Fruit fly (Drosophila melanogaster): Measurements from ENCODE around the gene CG14042.

The CG14042 gene

DNA sequence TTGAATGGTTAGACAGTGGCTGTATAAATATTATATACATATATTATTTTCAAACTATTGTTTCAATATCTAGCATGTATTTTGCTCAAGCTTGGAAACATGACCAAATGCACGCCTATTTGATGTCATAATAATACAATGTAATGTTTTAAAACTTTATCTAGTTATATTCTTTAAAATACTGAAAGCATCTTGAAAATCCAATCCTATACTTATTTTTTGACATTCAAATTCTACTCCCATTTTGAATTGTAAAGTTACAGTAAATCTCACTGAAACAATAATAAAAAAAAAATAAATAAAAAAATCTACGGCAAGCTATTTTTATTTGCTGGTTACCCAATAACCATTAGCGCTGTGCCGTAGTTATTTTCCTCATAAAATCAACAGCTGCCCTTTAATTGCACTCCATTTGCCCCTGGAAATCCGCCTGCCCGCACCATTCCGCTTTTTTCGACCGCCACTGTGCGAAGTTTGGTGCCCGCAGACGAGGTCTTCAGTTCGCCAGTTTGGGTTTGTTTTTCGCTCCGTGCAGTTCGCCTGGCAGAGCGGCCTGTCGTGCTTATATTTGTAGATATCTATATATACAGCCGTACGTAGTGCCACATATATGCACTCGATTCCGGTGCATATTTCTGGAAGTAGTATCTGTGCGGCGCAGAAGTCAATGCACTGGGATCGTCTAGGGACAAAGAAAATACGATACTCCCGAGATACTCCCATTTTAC is 7.5 kb downstream of the CG14042 start (continued):
- TF ChIP-seq unpg (GFP tag; optimal IDR thresholded peaks at IDR 0.05) (peak; percentile 52), CG8944 (GFP tag; optimal IDR thresholded peaks at IDR 0.05) (peak; percentile 53), CG17802 (tag; optimal IDR thresholded peaks at IDR 0.05) (no peak), bbx (GFP tag; IDR thresholded peaks at IDR 0.05; ENCODE audit: partially characterized antibody) (peak; percentile 46), CG6813 (GFP tag; optimal IDR thresholded peaks at IDR 0.05) (peak; percentile 51), gce (GFP tag; IDR thresholded peaks at IDR 0.05) (peak; percentile 77; the same call in 2 of the 3 replicates), CG12299 (tag; optimal IDR thresholded peaks at IDR 0.05) (no peak), cato (GFP tag; optimal IDR thresholded peaks at IDR 0.05; ENCODE audit: borderline replicate concordance) (no peak), ind (GFP tag; optimal IDR thresholded peaks at IDR 0.05) (peak; percentile 54), kah (GFP tag; optimal IDR thresholded peaks at IDR 0.05) (peak; percentile 29), chif (GFP tag; optimal IDR thresholded peaks at IDR 0.05) (peak in 1 of 2 experiments; percentile 51), vnd (GFP tag; IDR thresholded peaks at IDR 0.05; ENCODE audit: partially characterized antibody) (no peak), sens-2 (GFP tag; IDR thresholded peaks at IDR 0.05) (peak; percentile 56), CG8388 (GFP tag; optimal IDR thresholded peaks at IDR 0.05) (peak; percentile 30), CG12769 (tag; optimal IDR thresholded peaks at IDR 0.05) (peak; percentile 6), NfI (GFP tag; optimal IDR thresholded peaks at IDR 0.05) (peak; percentile 19), tgo (GFP tag; IDR thresholded peaks at IDR 0.05) (peak; percentile 44; the same call in 1 of the 3 replicates), gem (tag; optimal IDR thresholded peaks at IDR 0.05) (peak; percentile 66), MESR4 (GFP tag; optimal IDR thresholded peaks at IDR 0.05) (peak; percentile 7), CG4820 (GFP tag; optimal IDR thresholded peaks at IDR 0.05) (peak; percentile 10), Mes4 (GFP tag; optimal IDR thresholded peaks at IDR 0.05) (no peak), kay (GFP tag; optimal IDR thresholded peaks at IDR 0.05) (no peak), org-1 (GFP tag; optimal IDR thresholded peaks at IDR 0.05) (peak; percentile 29), CG8359 (GFP tag; optimal IDR thresholded peaks at IDR 0.05; ENCODE audit: borderline replicate concordance) (peak; percentile 52), ase (GFP tag; IDR thresholded peaks at IDR 0.05) (peak; percentile 54; the same call in 2 of the 3 replicates), dpn (GFP tag; optimal IDR thresholded peaks at IDR 0.05) (peak; percentile 45 to 46), ATbp (GFP tag; optimal IDR thresholded peaks at IDR 0.05) (peak; percentile 56), Hr51 (GFP tag; optimal IDR thresholded peaks at IDR 0.05) (peak; percentile 7 to 73), CG4730 (GFP tag; IDR thresholded peaks at IDR 0.05) (0 out of 2 replicates have a peak, but pooled peaks have one; percentile 14), CG15073 (GFP tag; optimal IDR thresholded peaks at IDR 0.05) (peak; percentile 97), bsh (GFP tag; optimal IDR thresholded peaks at IDR 0.05) (peak; percentile 34), tin (GFP tag; optimal IDR thresholded peaks at IDR 0.05) (peak; percentile 56), ara (GFP tag; IDR thresholded peaks at IDR 0.05) (peak; percentile 53; the same call in 1 of the 2 replicates), CG3407 (GFP tag; optimal IDR thresholded peaks at IDR 0.05) (peak; percentile 21), Fer1 (GFP tag; optimal IDR thresholded peaks at IDR 0.05) (peak; percentile 26), hth (optimal IDR thresholded peaks at IDR 0.05) (no peak), CG7839 (tag; optimal IDR thresholded peaks at IDR 0.05) (peak; percentile 61), repo (GFP tag; optimal IDR thresholded peaks at IDR 0.05) (peak; percentile 48), TFAM (GFP tag; optimal IDR thresholded peaks at IDR 0.05) (no peak), CG15479 (GFP tag; optimal IDR thresholded peaks at IDR 0.05) (no peak), CG6272 (GFP tag; IDR thresholded peaks at IDR 0.05) (peak; percentile 69), prd (optimal IDR thresholded peaks at IDR 0.05) (no peak), prd (GFP tag; IDR thresholded peaks at IDR 0.05) (peak; percentile 61; the same call in 1 of the 3 replicates), Atf3 (GFP tag; optimal IDR thresholded peaks at IDR 0.05) (peak; percentile 5), pnt (GFP tag; optimal IDR thresholded peaks at IDR 0.05) (peak; percentile 22), CG4328 (GFP tag; optimal IDR thresholded peaks at IDR 0.05) (peak; percentile 31), CG14667 (GFP tag; IDR thresholded peaks at IDR 0.05) (peak; percentile 31; the same call in 1 of the 2 replicates), CG4360 (GFP tag; IDR thresholded peaks at IDR 0.05) (no peak), Hsf (GFP tag; optimal IDR thresholded peaks at IDR 0.05) (peak; percentile 27)
